Worm (Caenorhabditis elegans) whole organism, early embryonic: ENCODE results near the gene nhr-102.
"Not testable (repeated sequence)": the region's sequence is repeated elsewhere in the genome, so short reads cannot be mapped to it uniquely, and the experiment has no call there.

Source experiments
- B0310.2 ChIP-seq: sonication (generic microtip); optimal IDR thresholded peaks from 2 replicates; lab custom pipeline; 2016; ENCODE audit warnings: mild to moderate bottlenecking, missing genetic modification characterization, missing compliant biosample characterization
- F13C5.2 ChIP-seq: sonication (generic microtip); optimal IDR thresholded peaks from 2 replicates; lab custom pipeline; 2017; ENCODE audit warnings: mild to moderate bottlenecking, missing genetic modification characterization, inconsistent platforms, missing compliant biosample characterization
- aly-1 ChIP-seq: sonication (generic microtip); optimal IDR thresholded peaks from 2 replicates; lab custom pipeline; 2016; ENCODE audit warnings: missing genetic modification characterization, missing compliant biosample characterization
- ama-1 ChIP-seq: fragments of 150-350 bp; optimal IDR thresholded peaks from 2 replicates; lab custom pipeline; 2014
- ceh-13 ChIP-seq: fragments of 200-800 bp; sonication (Bioruptor generic); optimal IDR thresholded peaks from 2 replicates; lab custom pipeline; 2018; ENCODE audit warnings: mild to moderate bottlenecking, missing genetic modification characterization, missing compliant biosample characterization
- ceh-36 ChIP-seq: sonication (generic microtip); optimal IDR thresholded peaks from 2 replicates; lab custom pipeline; 2016; ENCODE audit warnings: missing genetic modification characterization, inconsistent platforms, missing compliant biosample characterization
- ets-7 ChIP-seq: sonication (generic microtip); optimal IDR thresholded peaks from 2 replicates; lab custom pipeline; 2016; ENCODE audit warnings: missing genotype, missing genetic modification characterization, missing compliant biosample characterization
- flt-1 ChIP-seq: fragments of 200-800 bp; sonication (Bioruptor generic); IDR thresholded peaks from 2 replicates; pipeline ENCODE4 v1.3.6; 2022; ENCODE audit warnings: missing genetic modification characterization, missing compliant biosample characterization
- hmbx-1 ChIP-seq: sonication (generic microtip); optimal IDR thresholded peaks from 2 replicates; lab custom pipeline; 2016; ENCODE audit warnings: mild to moderate bottlenecking, missing genetic modification characterization, missing compliant biosample characterization
- hmg-4 ChIP-seq: fragments of 200-800 bp; sonication (Bioruptor generic); optimal IDR thresholded peaks from 2 replicates; lab custom pipeline; 2018; ENCODE audit warnings: mild to moderate bottlenecking, missing genetic modification characterization, missing compliant biosample characterization
- hnd-1 ChIP-seq: sonication (generic microtip); optimal IDR thresholded peaks from 2 replicates; lab custom pipeline; 2016; ENCODE audit warnings: missing genetic modification characterization, missing compliant biosample characterization
- pes-1 ChIP-seq: fragments of 200-800 bp; sonication (Bioruptor generic); IDR thresholded peaks from 2 replicates; pipeline ENCODE4 v1.3.6; 2022; ENCODE audit warnings: missing genetic modification reagents, missing genetic modification characterization, missing compliant biosample characterization
- scrt-1 ChIP-seq: fragments of 200-800 bp; sonication (Bioruptor generic); IDR thresholded peaks from 2 replicates; pipeline ENCODE4 v1.3.6; 2022; ENCODE audit warnings: missing genetic modification characterization, missing compliant biosample characterization
- sea-1 ChIP-seq: fragments of 200-800 bp; sonication (Bioruptor generic); conservative IDR thresholded peaks from 2 replicates; pipeline ENCODE4 v1.3.6; 2022; ENCODE audit warnings: missing genetic modification characterization, missing compliant biosample characterization
- tbx-11 ChIP-seq: fragments of 200-800 bp; sonication (Bioruptor generic); IDR thresholded peaks from 2 replicates; pipeline ENCODE4 v1.3.6; 2022; ENCODE audit warnings: missing genetic modification characterization, missing compliant biosample characterization
- tbx-37 ChIP-seq: fragments of 200-800 bp; sonication (Bioruptor generic); conservative IDR thresholded peaks from 2 replicates; pipeline ENCODE4 v1.3.6; 2022; ENCODE audit warnings: missing genetic modification reagents, missing genetic modification characterization, missing compliant biosample characterization
- tra-4 ChIP-seq: sonication (generic microtip); optimal IDR thresholded peaks from 2 replicates; lab custom pipeline; 2017; ENCODE audit warnings: missing genetic modification characterization, missing compliant biosample characterization

nhr-102 gene

ce11 chrV:15914774-15915173, 38.6 kb upstream of the nhr-102 start:
- TF ChIP-seq ets-7 = no peak
- TF ChIP-seq F13C5.2 = no peak
- no peak for TF ChIP-seq pes-1 (GFP tag; lab: Robert Waterston, UW)
- no peak for TF ChIP-seq flt-1 (GFP tag; lab: Robert Waterston, UW)
- TF ChIP-seq tbx-37 (GFP tag; lab: Robert Waterston, UW) = no peak
- no peak for TF ChIP-seq hmbx-1 (tag; lab: Kevin White, UChicago)
- no peak for TF ChIP-seq ceh-36 (tag; lab: Kevin White, UChicago)
- no peak for TF ChIP-seq scrt-1
- TF ChIP-seq ama-1 (lab: Kevin White, UChicago) = no peak
- no peak for TF ChIP-seq hnd-1 (tag; lab: Kevin White, UChicago)
- TF ChIP-seq B0310.2 = no peak
- no peak for TF ChIP-seq sea-1
- TF ChIP-seq aly-1 = no peak
- TF ChIP-seq tbx-11 = no peak
- TF ChIP-seq tra-4 (tag; lab: Kevin White, UChicago) = no peak
- no peak for TF ChIP-seq hmg-4 (GFP tag; lab: Kevin White, UChicago)
- no peak for TF ChIP-seq ceh-13

ce11 chrV:15913714-15914113, 37.5 kb upstream of the nhr-102 start, which contains the start of gene F35E8.7:
Gene F35E8.7, plus strand, starts transcription at chrV:15914014.
- no peak for TF ChIP-seq sea-1
- TF ChIP-seq aly-1 = no peak
- TF ChIP-seq hmbx-1 (tag; lab: Kevin White, UChicago) = no peak
- TF ChIP-seq B0310.2 = no peak
- no peak for TF ChIP-seq ceh-13
- TF ChIP-seq hmg-4 (GFP tag; lab: Kevin White, UChicago) = no peak
- no peak for TF ChIP-seq hnd-1 (tag; lab: Kevin White, UChicago)
- no peak for TF ChIP-seq scrt-1
- TF ChIP-seq ceh-36 (tag; lab: Kevin White, UChicago) = no peak
- TF ChIP-seq ama-1 (lab: Kevin White, UChicago) = no peak
- TF ChIP-seq flt-1 (GFP tag; lab: Robert Waterston, UW) = no peak
- TF ChIP-seq pes-1 (GFP tag; lab: Robert Waterston, UW) = no peak
- TF ChIP-seq tbx-11 = no peak
- no peak for TF ChIP-seq tra-4 (tag; lab: Kevin White, UChicago)
- no peak for TF ChIP-seq ets-7
- TF ChIP-seq F13C5.2 = no peak
- TF ChIP-seq tbx-37 (GFP tag; lab: Robert Waterston, UW) = no peak

- TF ChIP-seq scrt-1 (no peak), tbx-11 (no peak), sea-1 (no peak), F13C5.2 (no peak), tra-4 (tag; lab: Kevin White, UChicago) (no peak), B0310.2 (no peak), flt-1 (GFP tag; lab: Robert Waterston, UW) (no peak), ceh-36 (tag; lab: Kevin White, UChicago) (no peak), hnd-1 (tag; lab: Kevin White, UChicago) (no peak), ets-7 (no peak), hmg-4 (GFP tag; lab: Kevin White, UChicago) (no peak)
These were observed 36.5 kb upstream of the nhr-102 start for ce11 chrV:15912677-15913076.

ce11 chrV:15911848-15912247, 35.6 kb upstream of the nhr-102 start, which contains the start of gene F35E8.6:
Gene F35E8.6, plus strand, starts transcription at chrV:15912148.
- TF ChIP-seq sea-1 (no peak), flt-1 (GFP tag; lab: Robert Waterston, UW) (no peak), pes-1 (GFP tag; lab: Robert Waterston, UW) (no peak), tbx-11 (no peak), ets-7 (no peak), aly-1 (no peak), B0310.2 (no peak), ama-1 (lab: Kevin White, UChicago) (no peak), F13C5.2 (no peak), ceh-13 (no peak), tra-4 (tag; lab: Kevin White, UChicago) (no peak)

ce11 chrV:15905530-15905929, 29.3 kb upstream of the nhr-102 start, which contains the start of the genes F35E8.1 and F35E8.2:
Gene F35E8.1, minus strand, starts transcription at chrV:15905630.
Gene F35E8.2, plus strand, starts transcription at chrV:15905661.
- not testable (repeated sequence) for TF ChIP-seq scrt-1; hmg-4 (GFP tag; lab: Kevin White, UChicago); hmbx-1 (tag; lab: Kevin White, UChicago)

- TF ChIP-seq hnd-1 (tag; lab: Kevin White, UChicago) (no peak), hmg-4 (GFP tag; lab: Kevin White, UChicago) (no peak), pes-1 (GFP tag; lab: Robert Waterston, UW) (no peak), ceh-36 (tag; lab: Kevin White, UChicago) (no peak), B0310.2 (no peak), ets-7 (no peak), hmbx-1 (tag; lab: Kevin White, UChicago) (no peak), tra-4 (tag; lab: Kevin White, UChicago) (no peak), aly-1 (no peak), flt-1 (GFP tag; lab: Robert Waterston, UW) (no peak), F13C5.2 (no peak)
These were observed 24.4 kb upstream of the nhr-102 start for ce11 chrV:15900564-15900963.

- no peak for TF ChIP-seq pes-1 (GFP tag; lab: Robert Waterston, UW)
- TF ChIP-seq sea-1 = no peak
- TF ChIP-seq flt-1 (GFP tag; lab: Robert Waterston, UW) = no peak
- no peak for TF ChIP-seq hnd-1 (tag; lab: Kevin White, UChicago)
- TF ChIP-seq tra-4 (tag; lab: Kevin White, UChicago) = no peak
- TF ChIP-seq aly-1 = no peak
- no peak for TF ChIP-seq tbx-37 (GFP tag; lab: Robert Waterston, UW)
- TF ChIP-seq hmbx-1 (tag; lab: Kevin White, UChicago) = no peak
- no peak for TF ChIP-seq scrt-1
- TF ChIP-seq hmg-4 (GFP tag; lab: Kevin White, UChicago) = no peak
- no peak for TF ChIP-seq ceh-13
These were observed 23.5 kb upstream of the nhr-102 start, which contains the start of gene T06C12.14 for ce11 chrV:15899696-15900095. Gene T06C12.14, plus strand, starts transcription at chrV:15899996.

ce11 chrV:15897696-15898095, 21.5 kb upstream of the nhr-102 start, which contains the start of gene str-60:
Gene str-60, plus strand, starts transcription at chrV:15897996.
- TF ChIP-seq ets-7 (no peak), F13C5.2 (no peak), tbx-11 (no peak), flt-1 (GFP tag; lab: Robert Waterston, UW) (no peak), ama-1 (lab: Kevin White, UChicago) (no peak), ceh-13 (no peak), hmbx-1 (tag; lab: Kevin White, UChicago) (no peak), scrt-1 (no peak), hnd-1 (tag; lab: Kevin White, UChicago) (no peak), ceh-36 (tag; lab: Kevin White, UChicago) (no peak), tra-4 (tag; lab: Kevin White, UChicago) (no peak), pes-1 (GFP tag; lab: Robert Waterston, UW) (no peak), hmg-4 (GFP tag; lab: Kevin White, UChicago) (no peak), aly-1 (no peak), tbx-37 (GFP tag; lab: Robert Waterston, UW) (no peak), B0310.2 (no peak)
